Fruit fly (Drosophila melanogaster) whole organism, wandering third instar larva: ENCODE data around the gene pon.
A peak's percentile ranks its signal among the peaks of the same experiment; 100 is the strongest.

ENCODE experiments used
- Abd-B ChIP-seq: fragments of >200 bp; optimal IDR thresholded peaks from 2 replicates; lab custom pipeline; 2017; ENCODE audit warnings: missing biosample characterization, missing genetic modification characterization
- CG32264 ChIP-seq: fragments of 200-800 bp; sonication (Bioruptor generic); optimal IDR thresholded peaks from 2 replicates; lab custom pipeline; 2016; ENCODE audit warnings: missing biosample characterization, missing genetic modification characterization
- CG9705 ChIP-seq: fragments of 200-800 bp; sonication (Bioruptor generic); optimal IDR thresholded peaks from 2 replicates; lab custom pipeline; 2018; ENCODE audit warnings: missing biosample characterization, mild to moderate bottlenecking, missing genetic modification characterization
- CrebA ChIP-seq: fragments of 200-800 bp; sonication (Bioruptor generic); optimal IDR thresholded peaks from 2 replicates; lab custom pipeline; 2016; ENCODE audit warnings: missing biosample characterization, mild to moderate bottlenecking, missing genetic modification characterization, borderline replicate concordance
- Dfd ChIP-seq: fragments of >200 bp; optimal IDR thresholded peaks from 2 replicates; lab custom pipeline; 2017; ENCODE audit warnings: missing biosample characterization, missing genetic modification characterization
- Dif ChIP-seq: fragments of 200-275, 200-300 bp; sonication (Bioruptor generic); optimal IDR thresholded peaks from 2 replicates; lab custom pipeline; 2018; ENCODE audit warnings: missing biosample characterization, missing genetic modification characterization; ENCODE audit not compliant: partially characterized antibody
- GATAd ChIP-seq: sonication (Bioruptor generic); optimal IDR thresholded peaks from 2 replicates; lab custom pipeline; 2016; ENCODE audit warnings: missing biosample characterization, missing genetic modification characterization
- HLH106 ChIP-seq: fragments of 200-800 bp; optimal IDR thresholded peaks from 3 replicates; lab custom pipeline; 2019; ENCODE audit warnings: missing biosample characterization, mild to moderate bottlenecking, missing genetic modification characterization, moderate library complexity
- Hr78 ChIP-seq: fragments of >200 bp; optimal IDR thresholded peaks from 2 replicates; lab custom pipeline; 2017; ENCODE audit warnings: missing biosample characterization, missing genetic modification characterization
- Hr83 ChIP-seq: fragments of 200-300 bp; sonication (Bioruptor generic); optimal IDR thresholded peaks from 2 replicates; lab custom pipeline; 2016; ENCODE audit warnings: missing biosample characterization, mild to moderate bottlenecking, missing genetic modification characterization, moderate library complexity; ENCODE audit not compliant: poor library complexity, severe bottlenecking
- Jra ChIP-seq: sonication (Bioruptor generic); optimal IDR thresholded peaks from 2 replicates; lab custom pipeline; 2016; ENCODE audit warnings: missing biosample characterization, missing genetic modification characterization
- Mio ChIP-seq: sonication (Bioruptor generic); optimal IDR thresholded peaks from 2 replicates; lab custom pipeline; 2016; ENCODE audit warnings: missing biosample characterization, missing genetic modification characterization
- Myc ChIP-seq: fragments of >200 bp; optimal IDR thresholded peaks from 2 replicates; lab custom pipeline; 2017
- N ChIP-seq: fragments of >200 bp; optimal IDR thresholded peaks from 2 replicates; lab custom pipeline; 2018; ENCODE audit warnings: missing biosample characterization, missing external identifiers, missing genetic modification characterization
- OdsH ChIP-seq: fragments of 200-800 bp; sonication (Bioruptor generic); optimal IDR thresholded peaks from 2 replicates; lab custom pipeline; 2016; ENCODE audit warnings: missing biosample characterization, mild to moderate bottlenecking, missing genetic modification characterization
- Rel ChIP-seq, 2 experiments: fragments of 200-800 bp; sonication (Bioruptor generic) in 1 of 2; optimal IDR thresholded peaks; 2 replicates in 1 of 2; 3 replicates in 1 of 2; lab custom pipeline; 2016 to 2019; ENCODE audit warnings: mild to moderate bottlenecking in 2 of 2, missing biosample characterization in 2 of 2, missing genetic modification characterization in 2 of 2, moderate library complexity in 1 of 2
- Sp1 ChIP-seq: fragments of 200-800 bp; sonication (Bioruptor generic); optimal IDR thresholded peaks from 3 replicates; lab custom pipeline; 2019; ENCODE audit warnings: missing biosample characterization, mild to moderate bottlenecking, missing genetic modification characterization, moderate library complexity
- Vsx2 ChIP-seq: fragments of 200-300, 225-300 bp; sonication (Bioruptor generic); optimal IDR thresholded peaks from 2 replicates; lab custom pipeline; 2018; ENCODE audit warnings: missing biosample characterization, missing genetic modification characterization; ENCODE audit not compliant: partially characterized antibody
- br ChIP-seq: fragments of 200-800 bp; sonication (Bioruptor generic); optimal IDR thresholded peaks from 2 replicates; lab custom pipeline; 2016; ENCODE audit warnings: missing biosample characterization, missing genetic modification characterization
- brk ChIP-seq: fragments of 200-800 bp; sonication (Bioruptor generic); optimal IDR thresholded peaks from 2 replicates; lab custom pipeline; 2016; ENCODE audit warnings: missing biosample characterization, mild to moderate bottlenecking, missing genetic modification characterization
- dl ChIP-seq, 2 experiments: fragments of 175-275, 200-275 bp in 1 of 2; fragments of 200-275 bp in 1 of 2; sonication (Bioruptor generic); optimal IDR thresholded peaks; lab custom pipeline; 2018; ENCODE audit warnings: mild to moderate bottlenecking in 2 of 2, missing biosample characterization in 2 of 2, missing genetic modification characterization in 2 of 2, moderate library complexity in 2 of 2; ENCODE audit not compliant: partially characterized antibody in 2 of 2, insufficient read depth in 1 of 2
- dmrt93B ChIP-seq: fragments of 200-800 bp; sonication (Bioruptor generic); optimal IDR thresholded peaks from 2 replicates; lab custom pipeline; 2018; ENCODE audit warnings: missing biosample characterization, mild to moderate bottlenecking, missing genetic modification characterization
- dsf ChIP-seq: sonication (Bioruptor generic); optimal IDR thresholded peaks from 2 replicates; lab custom pipeline; 2016; ENCODE audit warnings: missing biosample characterization, missing genetic modification characterization, borderline replicate concordance
- foxo ChIP-seq, 2 experiments: fragments of 200-800 bp; sonication (Bioruptor generic); optimal IDR thresholded peaks; 2 replicates in 1 of 2; 3 replicates in 1 of 2; lab custom pipeline; 2016 to 2017; ENCODE audit warnings: missing biosample characterization in 2 of 2, missing genetic modification characterization in 2 of 2
- fru ChIP-seq: fragments of 200-800 bp; sonication (Bioruptor generic); optimal IDR thresholded peaks from 3 replicates; lab custom pipeline; 2016; ENCODE audit warnings: missing biosample characterization, mild to moderate bottlenecking, missing genetic modification characterization
- h ChIP-seq: fragments of 200-800 bp; sonication (Bioruptor generic); optimal IDR thresholded peaks from 3 replicates; lab custom pipeline; 2016; ENCODE audit warnings: missing biosample characterization, mild to moderate bottlenecking, missing genetic modification characterization
- jim ChIP-seq: fragments of 175-275, 200-325 bp; sonication (Bioruptor generic); optimal IDR thresholded peaks from 2 replicates; lab custom pipeline; 2016; ENCODE audit warnings: missing biosample characterization, mild to moderate bottlenecking, missing genetic modification characterization
- lola ChIP-seq: fragments of >200 bp; optimal IDR thresholded peaks from 2 replicates; lab custom pipeline; 2017; ENCODE audit warnings: missing biosample characterization, missing genetic modification characterization
- pan ChIP-seq: fragments of >200 bp; optimal IDR thresholded peaks from 2 replicates; lab custom pipeline; 2017
- psq ChIP-seq: fragments of 200-800 bp; sonication (Bioruptor generic); optimal IDR thresholded peaks from 3 replicates; lab custom pipeline; 2017; ENCODE audit warnings: missing biosample characterization, mild to moderate bottlenecking, missing genetic modification characterization, moderate library complexity
- rgr ChIP-seq: fragments of 200-800 bp; sonication (Bioruptor generic); optimal IDR thresholded peaks from 3 replicates; lab custom pipeline; 2016; ENCODE audit warnings: missing biosample characterization, mild to moderate bottlenecking, missing genetic modification characterization
- sage ChIP-seq: fragments of 200-800 bp; sonication (Bioruptor generic); optimal IDR thresholded peaks from 2 replicates; lab custom pipeline; 2016; ENCODE audit warnings: missing biosample characterization, mild to moderate bottlenecking, missing genetic modification characterization
- sv ChIP-seq: fragments of 200-800 bp; sonication (Bioruptor generic); optimal IDR thresholded peaks from 3 replicates; lab custom pipeline; 2016; ENCODE audit warnings: missing biosample characterization, missing genetic modification characterization
- tai ChIP-seq: sonication (Bioruptor generic); optimal IDR thresholded peaks from 2 replicates; lab custom pipeline; 2016; ENCODE audit warnings: missing biosample characterization, missing genetic modification characterization
- usp ChIP-seq: fragments of >200 bp; optimal IDR thresholded peaks from 2 replicates; lab custom pipeline; 2017; ENCODE audit warnings: missing biosample characterization, missing genetic modification characterization
- woc ChIP-seq: sonication (Bioruptor generic); optimal IDR thresholded peaks from 2 replicates; lab custom pipeline; 2016; ENCODE audit warnings: missing biosample characterization, mild to moderate bottlenecking, missing genetic modification characterization

pon gene

DNA sequence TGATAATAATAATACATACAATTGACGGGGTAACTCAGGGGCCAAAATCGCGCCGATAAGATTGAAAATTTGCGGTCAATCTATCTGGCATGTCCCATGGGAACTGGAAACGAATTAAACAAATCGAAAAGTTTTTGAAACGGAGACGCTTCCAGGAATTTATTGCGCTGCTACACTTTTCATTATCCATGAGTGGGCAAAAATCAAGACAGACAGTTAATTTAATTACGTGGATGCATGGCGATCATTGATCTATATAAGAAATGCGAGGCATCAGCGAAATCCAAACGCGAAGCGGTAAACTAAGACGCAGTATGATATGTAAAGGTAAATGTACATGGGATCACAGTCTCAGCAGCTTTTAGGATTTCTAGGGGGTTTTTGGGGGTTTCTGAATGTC is 31.6 kb upstream of the pon start:
- TF ChIP-seq lola (GFP tag; lab: Kevin White, UChicago): no peak
- no peak for TF ChIP-seq dmrt93B (GFP tag; lab: Kevin White, UChicago)
- TF ChIP-seq N (GFP tag; lab: Kevin White, UChicago): no peak
- no peak for TF ChIP-seq sv (GFP tag; lab: Kevin White, UChicago)
- TF ChIP-seq fru (GFP tag; lab: Kevin White, UChicago): no peak
- no peak for TF ChIP-seq HLH106 (tag; lab: Kevin White, UChicago)
- TF ChIP-seq sage (GFP tag; lab: Kevin White, UChicago): no peak
- no peak for TF ChIP-seq Mio
- no peak for TF ChIP-seq usp (GFP tag; lab: Kevin White, UChicago)
- TF ChIP-seq OdsH (GFP tag; lab: Kevin White, UChicago): no peak
- TF ChIP-seq h (GFP tag; lab: Kevin White, UChicago): no peak

dm6 chrX:4605313-4605712 is 30.8 kb upstream of the pon start:
- no peak for TF ChIP-seq Hr78 (GFP tag; lab: Kevin White, UChicago)
- TF ChIP-seq Mio: no peak
- no peak for TF ChIP-seq woc
- no peak for TF ChIP-seq HLH106 (tag; lab: Kevin White, UChicago)
- TF ChIP-seq sv (GFP tag; lab: Kevin White, UChicago): no peak
- no peak for TF ChIP-seq dl (GFP tag; optimal IDR thresholded peaks at IDR 0.05; lab: Kevin White, UChicago; ENCODE audit: insufficient read depth in 1 of 2, partially characterized antibody in 2 of 2)
- TF ChIP-seq br (GFP tag; lab: Kevin White, UChicago): no peak
- TF ChIP-seq psq (GFP tag; lab: Kevin White, UChicago): no peak
- TF ChIP-seq CG32264 (GFP tag; lab: Kevin White, UChicago): no peak
- no peak for TF ChIP-seq foxo (GFP tag; optimal IDR thresholded peaks at IDR 0.05; lab: Kevin White, UChicago)
- TF ChIP-seq N (GFP tag; lab: Kevin White, UChicago): no peak
- no peak for TF ChIP-seq CrebA (GFP tag; lab: Kevin White, UChicago)
- no peak for TF ChIP-seq Dif
- no peak for TF ChIP-seq tai (GFP tag; lab: Kevin White, UChicago)
- no peak for TF ChIP-seq h (GFP tag; lab: Kevin White, UChicago)
- TF ChIP-seq, all 38 proteins: peak for 0

dm6 chrX:4606447-4606846 is 29.7 kb upstream of the pon start:
- TF ChIP-seq fru (GFP tag; lab: Kevin White, UChicago): no peak
- TF ChIP-seq br (GFP tag; lab: Kevin White, UChicago): no peak

DNA sequence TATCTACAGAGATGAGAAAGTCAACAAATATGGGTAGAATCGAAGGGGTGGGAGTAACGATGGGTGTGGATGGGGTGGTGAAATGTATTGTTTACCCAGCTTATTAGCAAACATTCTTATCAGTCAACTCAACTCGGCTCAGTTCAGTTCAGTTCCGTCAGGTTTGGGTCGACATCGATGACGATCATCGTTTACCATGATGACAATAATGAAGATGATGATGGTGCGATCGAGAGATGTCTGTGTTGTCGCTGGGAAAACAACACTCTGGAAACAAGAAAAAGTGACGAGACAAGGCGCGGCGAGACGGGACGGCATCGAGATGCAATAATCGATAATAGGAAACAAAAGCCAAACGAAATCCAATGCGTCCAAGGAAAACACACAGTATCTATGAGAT is 26.4 kb upstream of the pon start:
- no peak for TF ChIP-seq Myc (lab: Kevin White, UChicago)
- no peak for TF ChIP-seq Hr83 (GFP tag; lab: Kevin White, UChicago)
- no peak for TF ChIP-seq sv (GFP tag; lab: Kevin White, UChicago)
- TF ChIP-seq Dfd (GFP tag; lab: Kevin White, UChicago): no peak
- TF ChIP-seq Abd-B (GFP tag; lab: Kevin White, UChicago): no peak
- TF ChIP-seq CG9705 (GFP tag; lab: Kevin White, UChicago): no peak
- TF ChIP-seq br (GFP tag; lab: Kevin White, UChicago): no peak
- no peak for TF ChIP-seq Rel (GFP tag; optimal IDR thresholded peaks at IDR 0.05; lab: Kevin White, UChicago)
- no peak for TF ChIP-seq Rel (tag; optimal IDR thresholded peaks at IDR 0.05; lab: Kevin White, UChicago)
- no peak for TF ChIP-seq dsf (GFP tag; lab: Kevin White, UChicago)
- no peak for TF ChIP-seq brk (GFP tag; lab: Kevin White, UChicago)
- no peak for TF ChIP-seq foxo (GFP tag; optimal IDR thresholded peaks at IDR 0.05; lab: Kevin White, UChicago)
- no peak for TF ChIP-seq GATAd
- TF ChIP-seq, all 38 proteins: peak for 0

dm6 chrX:4610481-4610880 is 25.6 kb upstream of the pon start:
- peak; percentile 79 for TF ChIP-seq psq (GFP tag; lab: Kevin White, UChicago)
- TF ChIP-seq Dfd (GFP tag; lab: Kevin White, UChicago): no peak
- peak; percentile 96 for TF ChIP-seq rgr (GFP tag; lab: Kevin White, UChicago)
- TF ChIP-seq woc: peak; percentile 72
- peak; percentile 96 for TF ChIP-seq Jra (GFP tag; lab: Kevin White, UChicago)
- peak; percentile 94 for TF ChIP-seq tai (GFP tag; lab: Kevin White, UChicago)
- no peak for TF ChIP-seq pan (lab: Kevin White, UChicago)
- TF ChIP-seq brk (GFP tag; lab: Kevin White, UChicago): peak; percentile 89
- TF ChIP-seq Vsx2 (GFP tag; lab: Kevin White, UChicago): no peak
- peak; percentile 88 for TF ChIP-seq GATAd
- TF ChIP-seq N (GFP tag; lab: Kevin White, UChicago): no peak
- no peak for TF ChIP-seq Dif
- peak in 1 of 2 experiments; percentile 88 for TF ChIP-seq foxo (GFP tag; optimal IDR thresholded peaks at IDR 0.05; lab: Kevin White, UChicago)
- no peak for TF ChIP-seq sv (GFP tag; lab: Kevin White, UChicago)
- TF ChIP-seq CG9705 (GFP tag; lab: Kevin White, UChicago): peak; percentile 77
- TF ChIP-seq Hr78 (GFP tag; lab: Kevin White, UChicago): no peak
- TF ChIP-seq sage (GFP tag; lab: Kevin White, UChicago): peak; percentile 80
- TF ChIP-seq h (GFP tag; lab: Kevin White, UChicago): peak; percentile 96
- peak; percentile 92 for TF ChIP-seq OdsH (GFP tag; lab: Kevin White, UChicago)
- TF ChIP-seq CG32264 (GFP tag; lab: Kevin White, UChicago): peak; percentile 87
- TF ChIP-seq Mio: peak; percentile 60
- TF ChIP-seq Sp1 (GFP tag; lab: Kevin White, UChicago): peak; percentile 78
- TF ChIP-seq dsf (GFP tag; lab: Kevin White, UChicago): peak; percentile 84
- peak; percentile 97 for TF ChIP-seq jim (GFP tag; lab: Kevin White, UChicago)
- peak; percentile 90 for TF ChIP-seq br (GFP tag; lab: Kevin White, UChicago)
- TF ChIP-seq Rel (GFP tag; optimal IDR thresholded peaks at IDR 0.05; lab: Kevin White, UChicago): peak; percentile 60
- peak; percentile 40 for TF ChIP-seq Rel (tag; optimal IDR thresholded peaks at IDR 0.05; lab: Kevin White, UChicago)
- TF ChIP-seq HLH106 (tag; lab: Kevin White, UChicago): peak; percentile 65
- peak; percentile 58 for TF ChIP-seq dmrt93B (GFP tag; lab: Kevin White, UChicago)
